Fruit fly (Drosophila melanogaster) whole organism, pupa: Measurements from ENCODE around the gene CG17931.

Experiments used
- CG13204 ChIP-seq: fragments of 200-800 bp; sonication (Bioruptor generic); optimal IDR thresholded peaks from 2 replicates; lab custom pipeline; 2018; ENCODE audit warnings: missing biosample characterization, mild to moderate bottlenecking, missing genetic modification characterization, moderate library complexity
- CG4496 ChIP-seq: fragments of 200-800 bp; sonication (Bioruptor generic); IDR thresholded peaks from 3 replicates; pipeline ENCODE4 v1.3.6; 2022; ENCODE audit warnings: missing biosample characterization, missing genetic modification characterization
- CG8159 ChIP-seq: fragments of 200-800 bp; sonication (Bioruptor generic); optimal IDR thresholded peaks from 3 replicates; lab custom pipeline; 2018; ENCODE audit warnings: missing biosample characterization, mild to moderate bottlenecking, missing genetic modification characterization, moderate library complexity
- Pif1A ChIP-seq: fragments of 200-800 bp; sonication (Bioruptor generic); optimal IDR thresholded peaks from 3 replicates; lab custom pipeline; 2016; ENCODE audit warnings: missing biosample characterization, missing genetic modification characterization

dm6 chr3R:16356863-16357215 is 2.4 kb downstream of the CG17931 start, which contains the start of gene CG10311:
- TF ChIP-seq CG8159 (tag; lab: Kevin White, UChicago) (no peak), CG13204 (GFP tag; lab: Kevin White, UChicago) (no peak), Pif1A (GFP tag; lab: Kevin White, UChicago) (no peak), CG4496 (GFP tag; lab: Robert Waterston, UW) (no peak; the same call in 2 of the 3 replicates)
